Fruit fly (Drosophila melanogaster): ENCODE results near the gene CG42535.

Gene CG42535

dm6 chr3L:10599512-10599911 is 31.2 kb downstream of the CG42535 start:
- TF ChIP-seq CG4318 (GFP tag; optimal IDR thresholded peaks at IDR 0.05) (no peak), Blimp-1 (GFP tag; optimal IDR thresholded peaks at IDR 0.05) (no peak), Sox102F (GFP tag; optimal IDR thresholded peaks at IDR 0.05) (no peak), ss (GFP tag; optimal IDR thresholded peaks at IDR 0.05) (no peak), CG15336 (GFP tag; IDR thresholded peaks at IDR 0.05) (no peak), CG3919 (GFP tag; optimal IDR thresholded peaks at IDR 0.05) (no peak), Eip78C (GFP tag) (no peak), Hr38 (GFP tag; optimal IDR thresholded peaks at IDR 0.05) (no peak), CG7368 (GFP tag; optimal IDR thresholded peaks at IDR 0.05) (no peak), CG6808 (GFP tag; optimal IDR thresholded peaks at IDR 0.05) (no peak), dsx (GFP tag; optimal IDR thresholded peaks at IDR 0.05; ENCODE audit: poor library complexity, severe bottlenecking) (no peak), salr (GFP tag; optimal IDR thresholded peaks at IDR 0.05) (no peak), Smox (GFP tag; optimal IDR thresholded peaks at IDR 0.05) (no peak), Met (GFP tag; optimal IDR thresholded peaks at IDR 0.05) (no peak), esn (GFP tag; optimal IDR thresholded peaks at IDR 0.05) (no peak)

- TF ChIP-seq Ets21C (GFP tag; optimal IDR thresholded peaks at IDR 0.05) (no peak), vri (GFP tag; optimal IDR thresholded peaks at IDR 0.05) (no peak), topi (GFP tag; optimal IDR thresholded peaks at IDR 0.05) (no peak), CG6808 (GFP tag; optimal IDR thresholded peaks at IDR 0.05) (no peak), CG9139 (GFP tag; optimal IDR thresholded peaks at IDR 0.05) (no peak), Gug (GFP tag; IDR thresholded peaks at IDR 0.05) (no peak), Blimp-1 (GFP tag; optimal IDR thresholded peaks at IDR 0.05) (no peak), OdsH (GFP tag; optimal IDR thresholded peaks at IDR 0.05) (no peak), Smox (GFP tag; optimal IDR thresholded peaks at IDR 0.05) (no peak), dsx (GFP tag; optimal IDR thresholded peaks at IDR 0.05; ENCODE audit: poor library complexity, severe bottlenecking) (no peak), acj6 (GFP tag; optimal IDR thresholded peaks at IDR 0.05) (no peak), CG31627 (GFP tag; optimal IDR thresholded peaks at IDR 0.05) (no peak), CG10669 (GFP tag; optimal IDR thresholded peaks at IDR 0.05) (no peak), CG11762 (GFP tag; optimal IDR thresholded peaks at IDR 0.05; ENCODE audit: insufficient read depth) (no peak), Met (GFP tag; optimal IDR thresholded peaks at IDR 0.05) (no peak), eg (GFP tag; IDR thresholded peaks at IDR 0.05) (no peak), CG7368 (GFP tag; optimal IDR thresholded peaks at IDR 0.05) (no peak), fd85E (GFP tag; optimal IDR thresholded peaks at IDR 0.05) (no peak)
Measured at dm6 chr3L:10584965-10585364, 45.8 kb downstream of the CG42535 start.

dm6 chr3L:10581688-10582288 is 48.9 kb downstream of the CG42535 start:
- TF ChIP-seq OdsH (GFP tag; optimal IDR thresholded peaks at IDR 0.05) (no peak), CG10631 (GFP tag; optimal IDR thresholded peaks at IDR 0.05) (no peak), CG10669 (GFP tag; optimal IDR thresholded peaks at IDR 0.05) (no peak)
